Worm (Caenorhabditis elegans): ENCODE measurements around the gene klp-18.

klp-18 gene

ce11 chrIV:7049672-7050206 lies 9.7 kb downstream of the klp-18 start, which contains the start of gene nhr-105 (continued):
- TF ChIP-seq nhr-25 (tag; optimal IDR thresholded peaks at IDR 0.05; ENCODE audit: borderline replicate concordance, insufficient read depth) (peak; percentile 46), daf-16 (GFP tag; optimal IDR thresholded peaks at IDR 0.05) (no peak), daf-16 (tag; optimal IDR thresholded peaks at IDR 0.05) (peak; percentile 83), egl-43 (GFP tag; IDR thresholded peaks at IDR 0.05) (no peak), lsy-2 (tag; optimal IDR thresholded peaks at IDR 0.05) (peak in 1 of 2 experiments; percentile 79), lin-13 (GFP tag; optimal IDR thresholded peaks at IDR 0.05) (peak; percentile 12), dmd-8 (GFP tag; IDR thresholded peaks at IDR 0.05) (no peak), mxl-2 (GFP tag; conservative IDR thresholded peaks at IDR 0.05) (peak; percentile 67; the same call in 1 of the 2 replicates), R02D3.7 (tag; optimal IDR thresholded peaks at IDR 0.05) (no peak), lin-38 (GFP tag; IDR thresholded peaks at IDR 0.05) (peak; percentile 37; the same call in 1 of the 2 replicates), aha-1 (tag) (peak; percentile 98), nhr-6 (tag; optimal IDR thresholded peaks at IDR 0.05) (peak; percentile 53), nhr-11 (tag; optimal IDR thresholded peaks at IDR 0.05) (peak; percentile 27), nhr-42 (GFP tag; IDR thresholded peaks at IDR 0.05) (0 out of 2 replicates have a peak, but pooled peaks have one; percentile 54), lin-1 (GFP tag; IDR thresholded peaks at IDR 0.05) (peak; percentile 47; the same call in 1 of the 2 replicates), hmg-1.1 (GFP tag; IDR thresholded peaks at IDR 0.05) (no peak), nhr-102 (tag; optimal IDR thresholded peaks at IDR 0.05) (peak; percentile 39), lim-7 (GFP tag; IDR thresholded peaks at IDR 0.05) (no peak), nhr-28 (tag; optimal IDR thresholded peaks at IDR 0.05) (peak; percentile 81), pha-4 (GFP tag; IDR thresholded peaks at IDR 0.05) (no peak), pha-4 (tag; optimal IDR thresholded peaks at IDR 0.05) (no peak), T20F7.1 (GFP tag; optimal IDR thresholded peaks at IDR 0.05) (peak; percentile 36), duxl-1 (tag; optimal IDR thresholded peaks at IDR 0.05; ENCODE audit: poor library complexity) (no peak), dmd-9 (GFP tag; IDR thresholded peaks at IDR 0.05) (no peak), mep-1 (tag; optimal IDR thresholded peaks at IDR 0.05) (peak; percentile 73), pqm-1 (tag; optimal IDR thresholded peaks at IDR 0.05) (peak; percentile 13), T26A8.4 (GFP tag; IDR thresholded peaks at IDR 0.05) (peak; percentile 56; the same call in 1 of the 2 replicates), rbr-2 (tag; optimal IDR thresholded peaks at IDR 0.05) (peak; percentile 17), Y75B8A.6 (GFP tag; IDR thresholded peaks at IDR 0.05) (0 out of 2 replicates have a peak, but pooled peaks have one; percentile 33), vab-7 (GFP tag; IDR thresholded peaks at IDR 0.05) (no peak), lir-3 (tag; optimal IDR thresholded peaks at IDR 0.05) (no peak)

ce11 chrIV:7051515-7051914 lies 11.5 kb downstream of the klp-18 start:
- TF ChIP-seq ama-1 (optimal IDR thresholded peaks at IDR 0.05) (peak; percentile 30), nhr-25 (tag; optimal IDR thresholded peaks at IDR 0.05; ENCODE audit: borderline replicate concordance, insufficient read depth) (no peak), daf-19 (GFP tag; conservative IDR thresholded peaks at IDR 0.05) (no peak), mxl-2 (GFP tag; conservative IDR thresholded peaks at IDR 0.05) (no peak), egl-27 (tag; optimal IDR thresholded peaks at IDR 0.05) (no peak), aha-1 (tag) (peak; percentile 52), mdt-29 (GFP tag; IDR thresholded peaks at IDR 0.05) (0 out of 2 replicates have a peak, but pooled peaks have one; percentile 14)

- TF ChIP-seq ztf-7 (tag; optimal IDR thresholded peaks at IDR 0.05) (no peak), fkh-10 (GFP tag; optimal IDR thresholded peaks at IDR 0.05) (no peak), duxl-1 (tag; optimal IDR thresholded peaks at IDR 0.05; ENCODE audit: poor library complexity) (no peak), hlh-30 (tag; optimal IDR thresholded peaks at IDR 0.05; ENCODE audit: insufficient read depth) (no peak), lin-15B (tag; optimal IDR thresholded peaks at IDR 0.05) (no peak), F26F4.8 (GFP tag; conservative IDR thresholded peaks at IDR 0.05) (no peak), nhr-76 (tag; optimal IDR thresholded peaks at IDR 0.05) (no peak), lin-38 (GFP tag; IDR thresholded peaks at IDR 0.05) (no peak), ceh-44 (GFP tag; IDR thresholded peaks at IDR 0.05) (no peak), egl-27 (tag; optimal IDR thresholded peaks at IDR 0.05) (no peak), skn-1 (tag; optimal IDR thresholded peaks at IDR 0.05) (no peak)
Measured at ce11 chrIV:7052135-7052534, 12.1 kb downstream of the klp-18 start.

Measured in whole organism, L4 larva.